Fruit fly (Drosophila melanogaster) whole organism, embryonic: ENCODE results near the gene rdog.

Experiments
- Aef1 ChIP-seq: fragments of 200-800 bp; sonication (Bioruptor generic); IDR thresholded peaks from 3 replicates; pipeline ENCODE4 v1.3.6; 2022; ENCODE audit warnings: missing biosample characterization, missing genetic modification characterization
- CG10431 ChIP-seq: fragments of 200-800 bp; sonication (Bioruptor generic); optimal IDR thresholded peaks from 3 replicates; lab custom pipeline; 2018; ENCODE audit warnings: missing biosample characterization, mild to moderate bottlenecking, missing genetic modification characterization
- CG10462 ChIP-seq: fragments of 200-800 bp; sonication (Bioruptor generic); optimal IDR thresholded peaks from 2 replicates; lab custom pipeline; 2016; ENCODE audit warnings: missing biosample characterization, missing genetic modification characterization
- CG11723 ChIP-seq: fragments of 200-800 bp; sonication (Bioruptor generic); optimal IDR thresholded peaks from 2 replicates; lab custom pipeline; 2017; ENCODE audit warnings: missing biosample characterization, mild to moderate bottlenecking, missing genetic modification characterization
- CG12299 ChIP-seq: fragments of 200-800 bp; sonication (Bioruptor generic); optimal IDR thresholded peaks from 2 replicates; lab custom pipeline; 2018; ENCODE audit warnings: missing biosample characterization, mild to moderate bottlenecking, missing genetic modification characterization
- CG13287 ChIP-seq: fragments of 200-800 bp; sonication (Bioruptor generic); IDR thresholded peaks from 2 replicates; pipeline ENCODE4 v1.3.6; 2022; ENCODE audit warnings: missing biosample characterization, missing genetic modification characterization; ENCODE audit not compliant: partially characterized antibody
- CG15073 ChIP-seq: fragments of 200-800 bp; sonication (Bioruptor generic); optimal IDR thresholded peaks from 2 replicates; lab custom pipeline; 2016; ENCODE audit warnings: missing biosample characterization, missing genetic modification characterization
- CG1602 ChIP-seq: fragments of 200-800 bp; sonication (Bioruptor generic); optimal IDR thresholded peaks from 3 replicates; lab custom pipeline; 2016; ENCODE audit warnings: missing biosample characterization, missing genetic modification characterization
- CG17186 ChIP-seq: fragments of 200-800 bp; sonication (Bioruptor generic); optimal IDR thresholded peaks from 3 replicates; lab custom pipeline; 2017; ENCODE audit warnings: missing biosample characterization, missing genetic modification reagents, missing genetic modification characterization
- CG17328 ChIP-seq: fragments of 200-800 bp; sonication (Bioruptor generic); IDR thresholded peaks from 2 replicates; pipeline ENCODE4 v1.3.6; 2022; ENCODE audit warnings: missing biosample characterization, missing genetic modification characterization
- CG17385 ChIP-seq: fragments of 200-800 bp; sonication (Bioruptor generic); optimal IDR thresholded peaks from 3 replicates; lab custom pipeline; 2018; ENCODE audit warnings: missing biosample characterization, mild to moderate bottlenecking, missing genetic modification characterization
- CG17568 ChIP-seq: fragments of 200-800 bp; sonication (Bioruptor generic); optimal IDR thresholded peaks from 2 replicates; lab custom pipeline; 2018; ENCODE audit warnings: missing biosample characterization, mild to moderate bottlenecking, missing genetic modification characterization, moderate library complexity
- CG17612 ChIP-seq: fragments of 200-800 bp; sonication (Bioruptor generic); IDR thresholded peaks from 2 replicates; pipeline ENCODE4 v1.3.6; 2022; ENCODE audit warnings: missing biosample characterization, missing genetic modification characterization
- CG18011 ChIP-seq: fragments of 200-800 bp; sonication (Bioruptor generic); optimal IDR thresholded peaks from 2 replicates; lab custom pipeline; 2017; ENCODE audit warnings: missing biosample characterization, missing genetic modification characterization, mild to moderate bottlenecking, moderate library complexity, missing genotype
- CG30431 ChIP-seq: fragments of 200-800 bp; sonication (Bioruptor generic); optimal IDR thresholded peaks from 2 replicates; lab custom pipeline; 2017; ENCODE audit warnings: missing biosample characterization, missing genetic modification characterization
- CG31388 ChIP-seq: fragments of 200-800 bp; sonication (Bioruptor generic); optimal IDR thresholded peaks from 2 replicates; lab custom pipeline; 2016; ENCODE audit warnings: missing biosample characterization, missing genetic modification characterization
- CG33557 ChIP-seq: fragments of 200-800 bp; sonication (Bioruptor generic); optimal IDR thresholded peaks from 2 replicates; lab custom pipeline; 2019; ENCODE audit warnings: missing biosample characterization, mild to moderate bottlenecking, missing genetic modification characterization, moderate library complexity
- CG6683 ChIP-seq: fragments of 200-800 bp; sonication (Bioruptor generic); optimal IDR thresholded peaks from 2 replicates; lab custom pipeline; 2017; ENCODE audit warnings: missing biosample characterization, mild to moderate bottlenecking, missing genetic modification characterization, missing genetic modification reagents
- CG8924 ChIP-seq: fragments of 200-800 bp; optimal IDR thresholded peaks from 3 replicates; lab custom pipeline; 2019; ENCODE audit warnings: missing biosample characterization, mild to moderate bottlenecking, missing genetic modification characterization, moderate library complexity
- CG8944 ChIP-seq: fragments of 200-800 bp; sonication (Bioruptor generic); optimal IDR thresholded peaks from 3 replicates; lab custom pipeline; 2016; ENCODE audit warnings: missing biosample characterization, missing genetic modification characterization
- CG9215 ChIP-seq: fragments of 200-800 bp; sonication (Bioruptor generic); IDR thresholded peaks from 2 replicates; pipeline ENCODE4 v1.3.6; 2022; ENCODE audit warnings: missing biosample characterization, missing genetic modification characterization
- CG9727 ChIP-seq: fragments of 200-800 bp; sonication (Bioruptor generic); optimal IDR thresholded peaks from 3 replicates; lab custom pipeline; 2017; ENCODE audit warnings: missing biosample characterization, mild to moderate bottlenecking, missing genetic modification characterization
- CG9817 ChIP-seq: fragments of 200-800 bp; sonication (Bioruptor generic); optimal IDR thresholded peaks from 2 replicates; lab custom pipeline; 2018; ENCODE audit warnings: missing biosample characterization, mild to moderate bottlenecking, missing genetic modification characterization, moderate library complexity
- Dip3 ChIP-seq: fragments of 200-800 bp; sonication (Bioruptor generic); optimal IDR thresholded peaks from 3 replicates; lab custom pipeline; 2016; ENCODE audit warnings: missing biosample characterization, missing genetic modification characterization
- E2f2 ChIP-seq: fragments of 200-800 bp; sonication (Bioruptor generic); IDR thresholded peaks from 2 replicates; pipeline ENCODE4 v1.3.6; 2022; ENCODE audit warnings: missing biosample characterization, missing genetic modification characterization
- Fer2 ChIP-seq: fragments of 200-800 bp; sonication (Bioruptor generic); optimal IDR thresholded peaks from 2 replicates; lab custom pipeline; 2018; ENCODE audit warnings: missing biosample characterization, mild to moderate bottlenecking, missing genetic modification characterization, moderate library complexity
- Gug ChIP-seq: fragments of 200-800 bp; sonication (Bioruptor generic); IDR thresholded peaks from 4 replicates; pipeline ENCODE4 v1.3.6; 2022; ENCODE audit warnings: missing biosample characterization, missing genetic modification characterization
- HLH4C ChIP-seq: fragments of 200-800 bp; sonication (Bioruptor generic); IDR thresholded peaks from 3 replicates; pipeline ENCODE4 v1.3.6; 2022; ENCODE audit warnings: missing biosample characterization, missing genetic modification characterization; ENCODE audit not compliant: partially characterized antibody
- Myb ChIP-seq: fragments of 200-800 bp; sonication (Bioruptor generic); optimal IDR thresholded peaks from 2 replicates; lab custom pipeline; 2016; ENCODE audit warnings: missing biosample characterization, missing genetic modification characterization
- Ptx1 ChIP-seq: fragments of 200-800 bp; sonication (Bioruptor generic); IDR thresholded peaks from 2 replicates; pipeline ENCODE4 v1.3.6; 2022; ENCODE audit warnings: missing biosample characterization, missing genetic modification characterization
- TFAM ChIP-seq: fragments of 200-800 bp; sonication (Bioruptor generic); optimal IDR thresholded peaks from 2 replicates; lab custom pipeline; 2017; ENCODE audit warnings: missing biosample characterization, missing genetic modification characterization, inconsistent platforms
- Vsx1 ChIP-seq: fragments of 200-800 bp; sonication (Bioruptor generic); optimal IDR thresholded peaks from 2 replicates; lab custom pipeline; 2017; ENCODE audit warnings: missing biosample characterization, mild to moderate bottlenecking, missing genetic modification characterization, missing genetic modification reagents
- aop ChIP-seq: fragments of 200-800 bp; sonication (Bioruptor generic); IDR thresholded peaks from 2 replicates; pipeline ENCODE4 v1.3.6; 2022; ENCODE audit warnings: missing biosample characterization, missing genetic modification characterization
- bsh ChIP-seq, 2 experiments: fragments of 200-800 bp; sonication (Bioruptor generic); optimal IDR thresholded peaks; 2 replicates each; lab custom pipeline; 2017 to 2018; ENCODE audit warnings: mild to moderate bottlenecking in 2 of 2, missing biosample characterization in 2 of 2, missing genetic modification characterization in 2 of 2, moderate library complexity in 1 of 2
- da ChIP-seq: fragments of 200-800 bp; sonication (Bioruptor generic); optimal IDR thresholded peaks from 2 replicates; lab custom pipeline; 2016; ENCODE audit warnings: missing biosample characterization, missing genetic modification characterization
- eve ChIP-seq, 2 experiments: fragments of >200 bp; optimal IDR thresholded peaks; 2 replicates each; lab custom pipeline; 2017; ENCODE audit warnings: missing biosample characterization in 2 of 2, missing genetic modification characterization in 2 of 2
- gsb ChIP-seq: fragments of 200-800 bp; sonication (Bioruptor generic); IDR thresholded peaks from 2 replicates; pipeline ENCODE4 v1.3.6; 2022; ENCODE audit warnings: missing biosample characterization, missing genetic modification characterization
- hb ChIP-seq: fragments of 200-800 bp; sonication (Bioruptor generic); IDR thresholded peaks from 3 replicates; pipeline ENCODE4 v1.3.6; 2022; ENCODE audit warnings: missing biosample characterization, missing genetic modification characterization; ENCODE audit not compliant: partially characterized antibody
- ind ChIP-seq: fragments of 200-800 bp; sonication (Bioruptor generic); optimal IDR thresholded peaks from 3 replicates; lab custom pipeline; 2016; ENCODE audit warnings: missing biosample characterization, missing genetic modification characterization
- insv ChIP-seq, 2 experiments: fragments of 200-800 bp; sonication (Bioruptor generic); optimal IDR thresholded peaks; 3 replicates each; lab custom pipeline; 2016 to 2018; ENCODE audit warnings: missing biosample characterization in 2 of 2, missing genetic modification characterization in 2 of 2
- kay ChIP-seq: fragments of 200-800 bp; sonication (Bioruptor generic); optimal IDR thresholded peaks from 2 replicates; lab custom pipeline; 2016; ENCODE audit warnings: missing biosample characterization, missing genetic modification characterization
- mld ChIP-seq: fragments of 200-800 bp; sonication (Bioruptor generic); IDR thresholded peaks from 3 replicates; pipeline ENCODE4 v1.3.6; 2022; ENCODE audit warnings: missing biosample characterization, missing genetic modification characterization; ENCODE audit not compliant: partially characterized antibody
- psq ChIP-seq: fragments of 200-800 bp; sonication (Bioruptor generic); optimal IDR thresholded peaks from 2 replicates; lab custom pipeline; 2017; ENCODE audit warnings: missing biosample characterization, missing genetic modification characterization
- repo ChIP-seq: fragments of 200-800 bp; sonication (Bioruptor generic); optimal IDR thresholded peaks from 2 replicates; lab custom pipeline; 2016; ENCODE audit warnings: missing biosample characterization, missing genetic modification characterization
- rib ChIP-seq: fragments of 200-800 bp; sonication (Bioruptor generic); IDR thresholded peaks from 2 replicates; pipeline ENCODE4 v1.3.6; 2022; ENCODE audit warnings: missing biosample characterization, missing genetic modification characterization
- stc ChIP-seq: fragments of 200-800 bp; sonication (Bioruptor generic); IDR thresholded peaks from 2 replicates; pipeline ENCODE4 v1.3.6; 2022; ENCODE audit warnings: missing biosample characterization, missing genetic modification characterization
- trh ChIP-seq: fragments of 200-800 bp; sonication (Bioruptor generic); optimal IDR thresholded peaks from 2 replicates; lab custom pipeline; 2016; ENCODE audit warnings: missing biosample characterization, missing genetic modification characterization
- usp ChIP-seq: fragments of >200 bp; optimal IDR thresholded peaks from 2 replicates; lab custom pipeline; 2017; ENCODE audit warnings: missing biosample characterization, missing genetic modification characterization
- vvl ChIP-seq: fragments of 200-800 bp; sonication (Bioruptor generic); IDR thresholded peaks from 2 replicates; pipeline ENCODE4 v1.3.6; 2022; ENCODE audit warnings: missing biosample characterization, missing genetic modification characterization
- z ChIP-seq: fragments of 200-800 bp; sonication (Bioruptor generic); IDR thresholded peaks from 3 replicates; pipeline ENCODE4 v1.3.6; 2022; ENCODE audit warnings: missing biosample characterization, missing genetic modification characterization

The rdog gene

DNA sequence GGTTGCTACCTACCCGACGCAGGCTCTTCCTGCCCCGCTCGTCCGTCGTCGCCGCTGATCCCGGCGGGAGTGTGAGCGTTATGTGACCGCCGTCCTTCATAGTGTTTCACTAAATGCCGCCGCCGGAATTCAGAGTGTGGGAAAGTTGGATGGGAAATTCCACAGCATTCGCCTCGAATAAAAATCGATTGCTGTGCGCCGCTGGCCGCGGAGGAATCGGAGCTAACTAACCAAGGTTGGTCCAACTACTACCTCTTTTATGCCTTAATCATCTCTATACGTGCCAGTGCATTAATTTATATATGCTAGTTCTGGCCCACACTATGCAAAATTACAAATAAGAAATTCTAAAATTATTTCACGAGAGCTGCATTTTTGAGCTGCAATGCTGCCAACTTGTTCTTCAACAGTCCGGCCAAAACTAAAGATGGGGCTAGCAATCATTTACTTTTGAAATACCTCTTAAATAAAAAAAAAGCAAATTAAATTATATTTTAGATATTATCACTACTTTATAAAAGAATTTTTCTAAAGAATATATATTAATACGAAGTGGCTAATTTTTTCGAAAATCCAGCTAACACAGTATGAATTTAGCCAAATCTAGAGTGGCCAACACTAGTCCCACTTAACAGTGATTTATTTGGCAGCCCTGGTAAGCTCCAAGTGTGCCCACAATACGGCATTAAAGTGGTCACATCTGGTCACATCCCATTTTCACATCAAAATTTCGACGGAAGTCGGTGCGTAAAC is 45.3 kb upstream of the rdog start, which contains the start of the genes alpha-Man-Ib and Pdhb:
alpha-Man-Ib (minus strand) TSS at position 425 of the 753 bp plus-strand sequence.
Pdhb (plus strand) TSS at position 674 of the 753 bp plus-strand sequence.
- TF ChIP-seq CG10462 (GFP tag; lab: Kevin White, UChicago): peak; percentile 15
- peak; percentile 52 for TF ChIP-seq trh
- TF ChIP-seq CG9727 (GFP tag; lab: Kevin White, UChicago): peak; percentile 81
- TF ChIP-seq ind (GFP tag; lab: Kevin White, UChicago): peak; percentile 83
- peak; percentile 81 for TF ChIP-seq CG1602 (GFP tag; lab: Kevin White, UChicago)
- TF ChIP-seq CG9215 (GFP tag; lab: Robert Waterston, UW): peak; percentile 85
- TF ChIP-seq bsh (GFP tag; optimal IDR thresholded peaks at IDR 0.05; lab: Kevin White, UChicago): peak in 1 of 2 experiments; percentile 72
- TF ChIP-seq CG15073: peak; percentile 29
- TF ChIP-seq CG11723 (GFP tag; lab: Kevin White, UChicago): peak; percentile 24
- TF ChIP-seq CG33557 (GFP tag; lab: Kevin White, UChicago): peak; percentile 72
- no peak for TF ChIP-seq CG17568 (GFP tag; lab: Kevin White, UChicago)
- TF ChIP-seq hb (GFP tag; lab: Robert Waterston, UW): no peak
- TF ChIP-seq CG17328 (GFP tag; lab: Robert Waterston, UW): peak; percentile 64
- peak; percentile 84; the same call in 3 of the 4 replicates for TF ChIP-seq Gug (GFP tag; lab: Robert Waterston, UW)
- no peak for TF ChIP-seq repo (GFP tag; lab: Kevin White, UChicago)
- no peak for TF ChIP-seq Vsx1
- TF ChIP-seq CG8944 (GFP tag; lab: Kevin White, UChicago): peak; percentile 45
- peak; percentile 75 for TF ChIP-seq stc (GFP tag; lab: Robert Waterston, UW)
- TF ChIP-seq HLH4C (GFP tag; lab: Robert Waterston, UW): no peak
- TF ChIP-seq CG8924 (tag; lab: Kevin White, UChicago): peak; percentile 66
- TF ChIP-seq CG17385: peak; percentile 64
- TF ChIP-seq z (GFP tag; lab: Robert Waterston, UW): no peak
- TF ChIP-seq CG9817 (tag; lab: Kevin White, UChicago): peak; percentile 91
- peak; percentile 40 for TF ChIP-seq Myb (GFP tag; lab: Kevin White, UChicago)
- no peak for TF ChIP-seq TFAM
- TF ChIP-seq Dip3: peak; percentile 26
- TF ChIP-seq kay: peak; percentile 59
- TF ChIP-seq Aef1: peak; percentile 82
- peak; percentile 68 for TF ChIP-seq CG30431 (GFP tag; lab: Kevin White, UChicago)
- peak; percentile 42 for TF ChIP-seq CG6683 (GFP tag; lab: Kevin White, UChicago)
- TF ChIP-seq CG10431: no peak
- TF ChIP-seq mld (GFP tag; lab: Robert Waterston, UW): no peak
- TF ChIP-seq CG12299: peak; percentile 50
- TF ChIP-seq Ptx1 (GFP tag; lab: Robert Waterston, UW): peak; percentile 92
- TF ChIP-seq Fer2 (tag; lab: Kevin White, UChicago): peak; percentile 66
- no peak for TF ChIP-seq usp
- peak; percentile 52 for TF ChIP-seq E2f2 (GFP tag; lab: Robert Waterston, UW)
- no peak for TF ChIP-seq da (GFP tag; lab: Kevin White, UChicago)
- no peak for TF ChIP-seq eve (GFP tag; optimal IDR thresholded peaks at IDR 0.05; lab: Kevin White, UChicago)
- peak; percentile 36; the same call in 1 of the 2 replicates for TF ChIP-seq rib
- TF ChIP-seq gsb (GFP tag; lab: Robert Waterston, UW): no peak
- TF ChIP-seq vvl (GFP tag; lab: Robert Waterston, UW): peak; percentile 87
- peak in 1 of 2 experiments; percentile 51 for TF ChIP-seq insv (GFP tag; optimal IDR thresholded peaks at IDR 0.05; lab: Kevin White, UChicago)
- no peak for TF ChIP-seq CG17612 (GFP tag; lab: Robert Waterston, UW)
- TF ChIP-seq aop (GFP tag; lab: Robert Waterston, UW): no peak
- peak; percentile 25 for TF ChIP-seq CG31388 (GFP tag; lab: Kevin White, UChicago)
- TF ChIP-seq CG13287 (GFP tag; lab: Robert Waterston, UW): peak; percentile 56
- TF ChIP-seq psq (GFP tag; lab: Kevin White, UChicago): peak; percentile 42
- peak; percentile 44 for TF ChIP-seq CG17186 (GFP tag; lab: Kevin White, UChicago)
- peak; percentile 39 for TF ChIP-seq CG18011 (GFP tag; lab: Kevin White, UChicago)
